Worm (Caenorhabditis elegans) whole organism, early embryonic: ENCODE results near the gene C46A5.4.

Experiments used
- B0310.2 ChIP-seq: sonication (generic microtip); optimal IDR thresholded peaks from 2 replicates; lab custom pipeline; 2016; ENCODE audit warnings: mild to moderate bottlenecking, missing genetic modification characterization, missing compliant biosample characterization
- aly-1 ChIP-seq: sonication (generic microtip); optimal IDR thresholded peaks from 2 replicates; lab custom pipeline; 2016; ENCODE audit warnings: missing genetic modification characterization, missing compliant biosample characterization
- ama-1 ChIP-seq: fragments of 150-350 bp; optimal IDR thresholded peaks from 2 replicates; lab custom pipeline; 2014
- ceh-13 ChIP-seq: fragments of 200-800 bp; sonication (Bioruptor generic); optimal IDR thresholded peaks from 2 replicates; lab custom pipeline; 2018; ENCODE audit warnings: mild to moderate bottlenecking, missing genetic modification characterization, missing compliant biosample characterization
- ceh-36 ChIP-seq: sonication (generic microtip); optimal IDR thresholded peaks from 2 replicates; lab custom pipeline; 2016; ENCODE audit warnings: missing genetic modification characterization, inconsistent platforms, missing compliant biosample characterization
- flt-1 ChIP-seq: fragments of 200-800 bp; sonication (Bioruptor generic); IDR thresholded peaks from 2 replicates; pipeline ENCODE4 v1.3.6; 2022; ENCODE audit warnings: missing genetic modification characterization, missing compliant biosample characterization
- hmbx-1 ChIP-seq: sonication (generic microtip); optimal IDR thresholded peaks from 2 replicates; lab custom pipeline; 2016; ENCODE audit warnings: mild to moderate bottlenecking, missing genetic modification characterization, missing compliant biosample characterization
- pes-1 ChIP-seq: fragments of 200-800 bp; sonication (Bioruptor generic); IDR thresholded peaks from 2 replicates; pipeline ENCODE4 v1.3.6; 2022; ENCODE audit warnings: missing genetic modification reagents, missing genetic modification characterization, missing compliant biosample characterization
- tbx-11 ChIP-seq: fragments of 200-800 bp; sonication (Bioruptor generic); IDR thresholded peaks from 2 replicates; pipeline ENCODE4 v1.3.6; 2022; ENCODE audit warnings: missing genetic modification characterization, missing compliant biosample characterization
- tra-4 ChIP-seq: sonication (generic microtip); optimal IDR thresholded peaks from 2 replicates; lab custom pipeline; 2017; ENCODE audit warnings: missing genetic modification characterization, missing compliant biosample characterization

ce11 chrIV:7774206-7774605 lies 17.1 kb upstream of the C46A5.4 start, which contains the start of the genes hcf-1 and swd-2.2:
- TF ChIP-seq ama-1 (lab: Kevin White, UChicago) (no peak), tbx-11 (no peak), hmbx-1 (no peak), B0310.2 (tag; lab: Kevin White, UChicago) (no peak), ceh-36 (tag; lab: Kevin White, UChicago) (no peak), pes-1 (GFP tag; lab: Robert Waterston, UW) (no peak), flt-1 (GFP tag; lab: Robert Waterston, UW) (no peak), tra-4 (tag; lab: Kevin White, UChicago) (no peak), ceh-13 (GFP tag; lab: Kevin White, UChicago) (no peak), aly-1 (tag; lab: Kevin White, UChicago) (no peak)
